Fruit fly (Drosophila melanogaster) whole organism, embryonic: ENCODE data around the gene gro.

Experiments
- Adf1 ChIP-seq: fragments of 200-800 bp; sonication (Bioruptor generic); IDR thresholded peaks from 2 replicates; pipeline ENCODE4 v1.3.6; 2022; ENCODE audit warnings: missing biosample characterization, missing genetic modification characterization
- CG10267 ChIP-seq: fragments of 200-800 bp; sonication (Bioruptor generic); optimal IDR thresholded peaks from 2 replicates; lab custom pipeline; 2018; ENCODE audit warnings: missing biosample characterization, mild to moderate bottlenecking, missing genetic modification characterization, moderate library complexity
- CG12219 ChIP-seq: fragments of 200-800 bp; sonication (Bioruptor generic); optimal IDR thresholded peaks from 3 replicates; lab custom pipeline; 2018; ENCODE audit warnings: missing biosample characterization, mild to moderate bottlenecking, missing genetic modification characterization
- CG12299 ChIP-seq: fragments of 200-800 bp; sonication (Bioruptor generic); optimal IDR thresholded peaks from 2 replicates; lab custom pipeline; 2018; ENCODE audit warnings: missing biosample characterization, mild to moderate bottlenecking, missing genetic modification characterization
- CG14014 ChIP-seq: fragments of 200-800 bp; sonication (Bioruptor generic); IDR thresholded peaks from 2 replicates; pipeline ENCODE4 v1.3.6; 2022; ENCODE audit warnings: missing biosample characterization, missing genetic modification characterization
- CG15011 ChIP-seq: fragments of 200-800 bp; sonication (Bioruptor generic); optimal IDR thresholded peaks from 3 replicates; lab custom pipeline; 2018; ENCODE audit warnings: missing biosample characterization, mild to moderate bottlenecking, missing genetic modification characterization
- CG16815 ChIP-seq: fragments of 200-800 bp; sonication (Bioruptor generic); optimal IDR thresholded peaks from 3 replicates; lab custom pipeline; 2017; ENCODE audit warnings: missing biosample characterization, mild to moderate bottlenecking, missing genetic modification characterization
- CG17359 ChIP-seq: fragments of 200-800 bp; sonication (Bioruptor generic); optimal IDR thresholded peaks from 3 replicates; lab custom pipeline; 2018; ENCODE audit warnings: missing biosample characterization, mild to moderate bottlenecking, missing genetic modification characterization, moderate library complexity
- CG17829 ChIP-seq: fragments of 200-800 bp; optimal IDR thresholded peaks from 2 replicates; lab custom pipeline; 2019; ENCODE audit warnings: missing biosample characterization, mild to moderate bottlenecking, missing genetic modification characterization, moderate library complexity
- CG2202 ChIP-seq: fragments of 200-800 bp; sonication (Bioruptor generic); optimal IDR thresholded peaks from 2 replicates; lab custom pipeline; 2018; ENCODE audit warnings: missing biosample characterization, mild to moderate bottlenecking, missing genetic modification characterization
- CG2875 ChIP-seq: fragments of 200-800 bp; sonication (Bioruptor generic); optimal IDR thresholded peaks from 2 replicates; lab custom pipeline; 2017; ENCODE audit warnings: missing biosample characterization, mild to moderate bottlenecking, missing genetic modification characterization, missing genetic modification reagents
- CG30403 ChIP-seq: fragments of 200-800 bp; sonication (Bioruptor generic); optimal IDR thresholded peaks from 3 replicates; lab custom pipeline; 2016; ENCODE audit warnings: missing biosample characterization, missing genetic modification characterization
- CG31388 ChIP-seq: fragments of 200-800 bp; sonication (Bioruptor generic); optimal IDR thresholded peaks from 2 replicates; lab custom pipeline; 2016; ENCODE audit warnings: missing biosample characterization, missing genetic modification characterization
- CG3163 ChIP-seq: fragments of 200-800 bp; sonication (Bioruptor generic); optimal IDR thresholded peaks from 3 replicates; lab custom pipeline; 2016; ENCODE audit warnings: missing biosample characterization, missing genetic modification characterization
- CG6689 ChIP-seq: fragments of 200-800 bp; sonication (Bioruptor generic); IDR thresholded peaks from 2 replicates; pipeline ENCODE4 v1.3.6; 2022; ENCODE audit warnings: missing biosample characterization, missing genetic modification characterization
- CG6813 ChIP-seq: fragments of 200-800 bp; sonication (Bioruptor generic); optimal IDR thresholded peaks from 2 replicates; lab custom pipeline; 2017; ENCODE audit warnings: missing biosample characterization, missing genetic modification characterization, mild to moderate bottlenecking, moderate library complexity, missing genetic modification reagents
- CG7271 ChIP-seq: fragments of 200-800 bp; sonication (Bioruptor generic); optimal IDR thresholded peaks from 2 replicates; lab custom pipeline; 2018; ENCODE audit warnings: missing biosample characterization, mild to moderate bottlenecking, missing genetic modification characterization, moderate library complexity
- Camta ChIP-seq: fragments of 200-800 bp; sonication (Bioruptor generic); optimal IDR thresholded peaks from 2 replicates; lab custom pipeline; 2016; ENCODE audit warnings: missing biosample characterization, missing genetic modification characterization
- Chrac-16 ChIP-seq: fragments of 200-800 bp; sonication (Bioruptor generic); optimal IDR thresholded peaks from 3 replicates; lab custom pipeline; 2016; ENCODE audit warnings: missing biosample characterization, missing genetic modification characterization
- D19B ChIP-seq: fragments of 200-800 bp; sonication (Bioruptor generic); optimal IDR thresholded peaks from 2 replicates; lab custom pipeline; 2017; ENCODE audit warnings: missing biosample characterization, mild to moderate bottlenecking, missing genetic modification characterization
- Dad ChIP-seq: fragments of 200-800 bp; sonication (Bioruptor generic); optimal IDR thresholded peaks from 3 replicates; lab custom pipeline; 2016; ENCODE audit warnings: missing biosample characterization, missing genetic modification characterization
- Dip3 ChIP-seq: fragments of 200-800 bp; sonication (Bioruptor generic); optimal IDR thresholded peaks from 3 replicates; lab custom pipeline; 2016; ENCODE audit warnings: missing biosample characterization, missing genetic modification characterization
- HLH4C ChIP-seq: fragments of 200-800 bp; sonication (Bioruptor generic); IDR thresholded peaks from 3 replicates; pipeline ENCODE4 v1.3.6; 2022; ENCODE audit warnings: missing biosample characterization, missing genetic modification characterization; ENCODE audit not compliant: partially characterized antibody
- Hmx ChIP-seq: fragments of 200-800 bp; sonication (Bioruptor generic); optimal IDR thresholded peaks from 2 replicates; lab custom pipeline; 2016; ENCODE audit warnings: missing biosample characterization, missing genetic modification characterization
- Hsf ChIP-seq: fragments of 200-800 bp; sonication (Bioruptor generic); optimal IDR thresholded peaks from 3 replicates; lab custom pipeline; 2016; ENCODE audit warnings: missing biosample characterization, missing genetic modification characterization
- Lhr ChIP-seq: fragments of 200-800 bp; sonication (Bioruptor generic); optimal IDR thresholded peaks from 3 replicates; lab custom pipeline; 2017; ENCODE audit warnings: mild to moderate bottlenecking, missing biosample characterization, missing genetic modification reagents, missing genetic modification characterization
- Ssrp ChIP-seq: fragments of 200-800 bp; sonication (Bioruptor generic); optimal IDR thresholded peaks from 2 replicates; lab custom pipeline; 2018; ENCODE audit warnings: missing biosample characterization, mild to moderate bottlenecking, missing genetic modification characterization, moderate library complexity
- TFAM ChIP-seq: fragments of 200-800 bp; sonication (Bioruptor generic); optimal IDR thresholded peaks from 2 replicates; lab custom pipeline; 2017; ENCODE audit warnings: missing biosample characterization, missing genetic modification characterization, inconsistent platforms
- Trl ChIP-seq, 3 experiments: fragments of >200 bp in 2 of 3; fragments of 200-800 bp in 1 of 3; sonication (Bioruptor generic) in 1 of 3; optimal IDR thresholded peaks; 2 replicates in 1 of 3; 3 replicates in 2 of 3; lab custom pipeline; 2016 to 2017; ENCODE audit warnings: missing biosample characterization in 1 of 3, missing genetic modification characterization in 1 of 3
- ab ChIP-seq: fragments of 200-800 bp; sonication (Bioruptor generic); optimal IDR thresholded peaks from 2 replicates; lab custom pipeline; 2016; ENCODE audit warnings: missing biosample characterization, missing genetic modification characterization
- bcd ChIP-seq: fragments of 200-800 bp; sonication (Bioruptor generic); optimal IDR thresholded peaks from 2 replicates; lab custom pipeline; 2017; ENCODE audit warnings: missing biosample characterization, mild to moderate bottlenecking, missing genetic modification characterization
- cad ChIP-seq: fragments of >200 bp; optimal IDR thresholded peaks from 2 replicates; lab custom pipeline; 2017; ENCODE audit warnings: missing biosample characterization, missing genetic modification characterization
- cato ChIP-seq: fragments of 200-800 bp; sonication (Bioruptor generic); optimal IDR thresholded peaks from 2 replicates; lab custom pipeline; 2016; ENCODE audit warnings: missing biosample characterization, missing genetic modification characterization, borderline replicate concordance
- dpn ChIP-seq, 2 experiments: fragments of 200-800 bp; sonication (Bioruptor generic); optimal IDR thresholded peaks; 3 replicates each; lab custom pipeline; 2016; ENCODE audit warnings: missing biosample characterization in 2 of 2, missing genetic modification characterization in 2 of 2
- fru ChIP-seq: fragments of >200 bp; optimal IDR thresholded peaks from 2 replicates; lab custom pipeline; 2017
- gsb-n ChIP-seq: fragments of 200-800 bp; sonication (Bioruptor generic); optimal IDR thresholded peaks from 3 replicates; lab custom pipeline; 2018; ENCODE audit warnings: missing biosample characterization, mild to moderate bottlenecking, missing genetic modification characterization
- lbe ChIP-seq: fragments of 200-800 bp; sonication (Bioruptor generic); optimal IDR thresholded peaks from 2 replicates; lab custom pipeline; 2016; ENCODE audit warnings: missing biosample characterization, mild to moderate bottlenecking, missing genetic modification characterization
- mld ChIP-seq: fragments of 200-800 bp; sonication (Bioruptor generic); IDR thresholded peaks from 3 replicates; pipeline ENCODE4 v1.3.6; 2022; ENCODE audit warnings: missing biosample characterization, missing genetic modification characterization; ENCODE audit not compliant: partially characterized antibody
- nerfin-2 ChIP-seq: fragments of 200-800 bp; sonication (Bioruptor generic); IDR thresholded peaks from 2 replicates; pipeline ENCODE4 v1.3.6; 2022; ENCODE audit warnings: missing biosample characterization, missing genetic modification characterization; ENCODE audit not compliant: partially characterized antibody
- nom ChIP-seq: fragments of 200-800 bp; sonication (Bioruptor generic); optimal IDR thresholded peaks from 2 replicates; lab custom pipeline; 2017; ENCODE audit warnings: missing biosample characterization, missing genetic modification characterization, mild to moderate bottlenecking, moderate library complexity, missing genetic modification reagents
- onecut ChIP-seq: fragments of 200-800 bp; sonication (Bioruptor generic); IDR thresholded peaks from 2 replicates; pipeline ENCODE4 v1.3.6; 2022; ENCODE audit warnings: missing biosample characterization, missing genetic modification characterization
- rib ChIP-seq: fragments of 200-800 bp; sonication (Bioruptor generic); IDR thresholded peaks from 2 replicates; pipeline ENCODE4 v1.3.6; 2022; ENCODE audit warnings: missing biosample characterization, missing genetic modification characterization
- ro ChIP-seq: fragments of 200-800 bp; sonication (Bioruptor generic); IDR thresholded peaks from 2 replicates; pipeline ENCODE4 v1.3.6; 2022; ENCODE audit warnings: missing biosample characterization, missing genetic modification characterization
- salm ChIP-seq: fragments of 200-800 bp; sonication (Bioruptor generic); optimal IDR thresholded peaks from 2 replicates; lab custom pipeline; 2018; ENCODE audit warnings: missing biosample characterization, mild to moderate bottlenecking, missing genetic modification characterization
- slou ChIP-seq: fragments of 200-800 bp; sonication (Bioruptor generic); optimal IDR thresholded peaks from 3 replicates; lab custom pipeline; 2016; ENCODE audit warnings: missing biosample characterization, missing genetic modification characterization
- tgo ChIP-seq: fragments of 200-800 bp; sonication (Bioruptor generic); IDR thresholded peaks from 3 replicates; pipeline ENCODE4 v1.3.6; 2022; ENCODE audit warnings: missing biosample characterization, missing genetic modification characterization
- tin ChIP-seq: fragments of 200-800 bp; sonication (Bioruptor generic); optimal IDR thresholded peaks from 3 replicates; lab custom pipeline; 2016; ENCODE audit warnings: missing biosample characterization, missing genetic modification characterization
- yki ChIP-seq: fragments of >200 bp; optimal IDR thresholded peaks from 3 replicates; lab custom pipeline; 2018
- zfh1 ChIP-seq: fragments of 200-800 bp; sonication (Bioruptor generic); IDR thresholded peaks from 3 replicates; pipeline ENCODE4 v1.3.6; 2022; ENCODE audit warnings: missing biosample characterization, missing genetic modification characterization

gro gene

dm6 chr3R:25996197-25997005 is 45.1 kb upstream of the gro start, which contains the start of gene CG43116 (continued):
- TF ChIP-seq CG12299 (tag; lab: Kevin White, UChicago) (peak; percentile 65), salm (tag; lab: Kevin White, UChicago) (peak; percentile 85), CG6813 (GFP tag; lab: Kevin White, UChicago) (peak; percentile 76), HLH4C (GFP tag; lab: Robert Waterston, UW) (0 out of 3 replicates have a peak, but pooled peaks have one; percentile 19), Hmx (GFP tag; lab: Kevin White, UChicago) (no peak), Dip3 (GFP tag; lab: Kevin White, UChicago) (no peak), Camta (GFP tag; lab: Kevin White, UChicago) (peak; percentile 75), onecut (peak; percentile 84), CG16815 (peak; percentile 94), mld (GFP tag; lab: Robert Waterston, UW) (no peak), slou (GFP tag; lab: Kevin White, UChicago) (no peak), CG10267 (tag; lab: Kevin White, UChicago) (peak; percentile 86), CG17829 (peak; percentile 97), CG3163 (peak; percentile 56), tgo (GFP tag; lab: Robert Waterston, UW) (peak; percentile 78), CG2875 (GFP tag; lab: Kevin White, UChicago) (peak; percentile 91), dpn (GFP tag; optimal IDR thresholded peaks at IDR 0.05; lab: Kevin White, UChicago) (peak; percentile 68 to 82), bcd (GFP tag; lab: Kevin White, UChicago) (no peak), CG30403 (peak; percentile 83), ro (GFP tag; lab: Robert Waterston, UW) (peak; percentile 80), zfh1 (GFP tag; lab: Robert Waterston, UW) (peak; percentile 97), Ssrp (tag; lab: Kevin White, UChicago) (peak; percentile 95), Chrac-16 (GFP tag; lab: Kevin White, UChicago) (peak; percentile 94), CG6689 (GFP tag; lab: Robert Waterston, UW) (peak; percentile 93), rib (no peak), TFAM (GFP tag; lab: Kevin White, UChicago) (peak; percentile 71), nom (peak; percentile 94), Lhr (GFP tag; lab: Kevin White, UChicago) (no peak), D19B (GFP tag; lab: Kevin White, UChicago) (no peak), fru (lab: Kevin White, UChicago) (no peak), CG7271 (tag; lab: Kevin White, UChicago) (peak; percentile 56), cato (GFP tag; lab: Kevin White, UChicago) (peak; percentile 81), tin (peak; percentile 92), yki (no peak), Dad (GFP tag; lab: Kevin White, UChicago) (peak; percentile 67), Hsf (GFP tag; lab: Kevin White, UChicago) (peak; percentile 82), lbe (GFP tag; lab: Kevin White, UChicago) (no peak), Adf1 (GFP tag; lab: Robert Waterston, UW) (no peak), ab (GFP tag; lab: Kevin White, UChicago) (no peak), cad (GFP tag; lab: Kevin White, UChicago) (no peak), Trl (optimal IDR thresholded peaks at IDR 0.05; lab: Kevin White, UChicago) (peak in 1 of 2 experiments; percentile 67), Trl (GFP tag; optimal IDR thresholded peaks at IDR 0.05; lab: Kevin White, UChicago) (no peak), CG31388 (GFP tag; lab: Kevin White, UChicago) (peak; percentile 34), CG2202 (peak; percentile 94), nerfin-2 (no peak), CG15011 (peak; percentile 71), gsb-n (peak; percentile 97), CG12219 (peak; percentile 81), CG17359 (tag; lab: Kevin White, UChicago) (peak; percentile 89), CG14014 (peak; percentile 23; the same call in 1 of the 2 replicates)
